Worm (Caenorhabditis elegans) whole organism, mixed stage, embryonic: ENCODE measurements around the gene chdh-1.

Experiments
- ces-1 ChIP-seq: fragments of 150-350 bp; optimal IDR thresholded peaks from 2 replicates; lab custom pipeline; 2014; ENCODE audit warnings: missing biosample characterization, missing genetic modification reagents, missing genetic modification characterization
- pha-4 ChIP-seq: fragments of 150-350 bp; optimal IDR thresholded peaks from 2 replicates; lab custom pipeline; 2018; ENCODE audit warnings: missing biosample characterization, missing genetic modification reagents, missing genetic modification characterization
- ztf-11 ChIP-seq: fragments of 150-350 bp; optimal IDR thresholded peaks from 2 replicates; lab custom pipeline; 2014; ENCODE audit warnings: missing biosample characterization, missing genetic modification characterization

DNA sequence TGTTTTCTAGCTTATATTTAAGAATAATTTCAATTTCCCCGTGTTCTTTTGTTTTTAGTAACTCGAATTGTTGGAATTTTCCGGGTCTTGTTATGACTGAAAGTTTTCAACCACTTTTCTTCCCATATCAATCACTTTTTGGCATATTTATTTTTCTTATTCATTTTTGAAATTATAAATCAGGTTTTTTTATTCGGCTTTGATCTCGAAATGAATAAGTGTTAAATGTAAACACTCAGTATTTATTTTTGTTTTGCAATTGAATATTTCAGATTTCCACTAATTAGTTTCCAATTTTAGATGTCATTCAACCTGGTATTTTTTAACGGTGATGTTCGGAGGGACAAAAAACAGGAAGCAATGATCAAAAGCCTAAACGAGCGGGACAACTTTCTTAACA, 34.2 kb downstream of the chdh-1 start, which contains the start of gene etc-1:
- TF ChIP-seq ztf-11 (tag; lab: Kevin White, UChicago) (no peak), ces-1 (GFP tag; lab: Kevin White, UChicago) (no peak), pha-4 (tag; lab: Kevin White, UChicago) (no peak)
